Fruit fly (Drosophila melanogaster) whole organism, embryonic: ENCODE data around the gene fw.
A peak's percentile ranks its signal among the peaks of the same experiment; 100 is the strongest.

ENCODE experiments used
- B-H2 ChIP-seq: fragments of 200-800 bp; sonication (Bioruptor generic); optimal IDR thresholded peaks from 2 replicates; lab custom pipeline; 2018; ENCODE audit warnings: missing biosample characterization, mild to moderate bottlenecking, missing genetic modification characterization
- BEAF-32 ChIP-seq: fragments of 200-800 bp; sonication (Bioruptor generic); optimal IDR thresholded peaks from 3 replicates; lab custom pipeline; 2017; ENCODE audit warnings: missing biosample characterization, missing genetic modification characterization, mild to moderate bottlenecking, moderate library complexity, missing genetic modification reagents
- CG10209 ChIP-seq: fragments of 200-800 bp; sonication (Bioruptor generic); optimal IDR thresholded peaks from 3 replicates; lab custom pipeline; 2017; ENCODE audit warnings: missing biosample characterization, mild to moderate bottlenecking, missing genetic modification characterization, missing genetic modification reagents
- CG10431 ChIP-seq: fragments of 200-800 bp; sonication (Bioruptor generic); optimal IDR thresholded peaks from 3 replicates; lab custom pipeline; 2018; ENCODE audit warnings: missing biosample characterization, mild to moderate bottlenecking, missing genetic modification characterization
- CG11085 ChIP-seq: fragments of 200-800 bp; sonication (Bioruptor generic); IDR thresholded peaks from 2 replicates; pipeline ENCODE4 v1.3.6; 2022; ENCODE audit warnings: missing biosample characterization, missing genetic modification characterization
- CG11247 ChIP-seq: fragments of 200-800 bp; sonication (Bioruptor generic); IDR thresholded peaks from 2 replicates; pipeline ENCODE4 v1.3.6; 2022; ENCODE audit warnings: missing biosample characterization, missing genetic modification characterization
- CG12769 ChIP-seq: fragments of 200-800 bp; sonication (Bioruptor generic); optimal IDR thresholded peaks from 2 replicates; lab custom pipeline; 2019; ENCODE audit warnings: missing biosample characterization, mild to moderate bottlenecking, missing genetic modification characterization, moderate library complexity
- CG14441 ChIP-seq: fragments of 200-800 bp; sonication (Bioruptor generic); IDR thresholded peaks from 2 replicates; pipeline ENCODE4 v1.3.6; 2022; ENCODE audit warnings: missing biosample characterization, missing genetic modification characterization
- CG14710 ChIP-seq: fragments of 200-800 bp; sonication (Bioruptor generic); optimal IDR thresholded peaks from 3 replicates; lab custom pipeline; 2019; ENCODE audit warnings: missing biosample characterization, mild to moderate bottlenecking, missing genetic modification characterization, moderate library complexity
- CG14965 ChIP-seq: fragments of 200-800 bp; sonication (Bioruptor generic); optimal IDR thresholded peaks from 2 replicates; lab custom pipeline; 2016; ENCODE audit warnings: missing biosample characterization, missing genetic modification characterization, borderline replicate concordance
- CG15601 ChIP-seq: fragments of 200-800 bp; sonication (Bioruptor generic); optimal IDR thresholded peaks from 3 replicates; lab custom pipeline; 2019; ENCODE audit warnings: missing biosample characterization, mild to moderate bottlenecking, missing genetic modification characterization, moderate library complexity
- CG15696 ChIP-seq: fragments of 200-800 bp; sonication (Bioruptor generic); optimal IDR thresholded peaks from 2 replicates; lab custom pipeline; 2019; ENCODE audit warnings: missing biosample characterization, mild to moderate bottlenecking, missing genetic modification characterization, moderate library complexity
- CG2678 ChIP-seq: fragments of 200-800 bp; sonication (Bioruptor generic); optimal IDR thresholded peaks from 3 replicates; lab custom pipeline; 2019; ENCODE audit warnings: missing biosample characterization, mild to moderate bottlenecking, missing genetic modification characterization, moderate library complexity
- CG31224 ChIP-seq: fragments of 200-800 bp; sonication (Bioruptor generic); IDR thresholded peaks from 2 replicates; pipeline ENCODE4 v1.3.6; 2022; ENCODE audit warnings: missing biosample characterization, missing genetic modification characterization
- CG32772 ChIP-seq: fragments of 200-800 bp; sonication (Bioruptor generic); IDR thresholded peaks from 2 replicates; pipeline ENCODE4 v1.3.6; 2022; ENCODE audit warnings: missing biosample characterization, missing genetic modification characterization
- CG4404 ChIP-seq: fragments of 200-800 bp; sonication (Bioruptor generic); IDR thresholded peaks from 2 replicates; pipeline ENCODE4 v1.3.6; 2022; ENCODE audit warnings: missing biosample characterization, missing genetic modification characterization
- CG4707 ChIP-seq: fragments of 200-800 bp; sonication (Bioruptor generic); optimal IDR thresholded peaks from 2 replicates; lab custom pipeline; 2018; ENCODE audit warnings: missing biosample characterization, mild to moderate bottlenecking, missing genetic modification characterization, moderate library complexity
- CG6175 ChIP-seq: fragments of 200-800 bp; sonication (Bioruptor generic); IDR thresholded peaks from 3 replicates; pipeline ENCODE4 v1.3.6; 2022; ENCODE audit warnings: missing biosample characterization, missing genetic modification characterization
- CG6791 ChIP-seq: fragments of 200-800 bp; sonication (Bioruptor generic); IDR thresholded peaks from 3 replicates; pipeline ENCODE4 v1.3.6; 2022; ENCODE audit warnings: missing biosample characterization, missing genetic modification characterization; ENCODE audit not compliant: partially characterized antibody
- CG7745 ChIP-seq: fragments of 200-800 bp; sonication (Bioruptor generic); optimal IDR thresholded peaks from 2 replicates; lab custom pipeline; 2018; ENCODE audit warnings: missing biosample characterization, mild to moderate bottlenecking, missing genetic modification characterization, moderate library complexity
- CG7786 ChIP-seq: fragments of 200-800 bp; sonication (Bioruptor generic); optimal IDR thresholded peaks from 2 replicates; lab custom pipeline; 2016; ENCODE audit warnings: missing biosample characterization, missing genetic modification characterization
- CG7987 ChIP-seq: fragments of 200-800 bp; sonication (Bioruptor generic); optimal IDR thresholded peaks from 2 replicates; lab custom pipeline; 2018; ENCODE audit warnings: missing biosample characterization, mild to moderate bottlenecking, missing genetic modification characterization, moderate library complexity
- CG8924 ChIP-seq: fragments of 200-800 bp; optimal IDR thresholded peaks from 3 replicates; lab custom pipeline; 2019; ENCODE audit warnings: missing biosample characterization, mild to moderate bottlenecking, missing genetic modification characterization, moderate library complexity
- CG9797 ChIP-seq: fragments of 200-800 bp; sonication (Bioruptor generic); optimal IDR thresholded peaks from 3 replicates; lab custom pipeline; 2018; ENCODE audit warnings: missing biosample characterization, mild to moderate bottlenecking, missing genetic modification characterization
- CG9932 ChIP-seq: fragments of 200-800 bp; sonication (Bioruptor generic); IDR thresholded peaks from 2 replicates; pipeline ENCODE4 v1.3.6; 2022; ENCODE audit warnings: missing biosample characterization, missing genetic modification characterization
- Doc3 ChIP-seq: fragments of 200-800 bp; sonication (Bioruptor generic); IDR thresholded peaks from 3 replicates; pipeline ENCODE4 v1.3.6; 2022; ENCODE audit warnings: missing biosample characterization, missing genetic modification characterization; ENCODE audit not compliant: partially characterized antibody
- ERR ChIP-seq: fragments of 200-800 bp; sonication (Bioruptor generic); optimal IDR thresholded peaks from 2 replicates; lab custom pipeline; 2016; ENCODE audit warnings: missing biosample characterization, missing genetic modification characterization
- Hr3 ChIP-seq: fragments of 200-800 bp; sonication (Bioruptor generic); optimal IDR thresholded peaks from 3 replicates; lab custom pipeline; 2016; ENCODE audit warnings: missing biosample characterization, missing genetic modification characterization
- Jarid2 ChIP-seq: fragments of 200-800 bp; sonication (Bioruptor generic); optimal IDR thresholded peaks from 3 replicates; lab custom pipeline; 2017; ENCODE audit warnings: mild to moderate bottlenecking, missing biosample characterization, missing genetic modification reagents, missing genetic modification characterization
- NK7.1 ChIP-seq: fragments of 200-800 bp; sonication (Bioruptor generic); optimal IDR thresholded peaks from 3 replicates; lab custom pipeline; 2016; ENCODE audit warnings: missing biosample characterization, missing genetic modification characterization
- Nf-YB ChIP-seq: fragments of 200-800 bp; sonication (Bioruptor generic); optimal IDR thresholded peaks from 3 replicates; lab custom pipeline; 2019; ENCODE audit warnings: missing biosample characterization, mild to moderate bottlenecking, missing genetic modification characterization, moderate library complexity
- Six4 ChIP-seq: fragments of 200-800 bp; sonication (Bioruptor generic); optimal IDR thresholded peaks from 2 replicates; lab custom pipeline; 2016; ENCODE audit warnings: missing biosample characterization, missing genetic modification characterization
- Spps ChIP-seq: fragments of 200-800 bp; sonication (Bioruptor generic); optimal IDR thresholded peaks from 2 replicates; lab custom pipeline; 2018; ENCODE audit warnings: missing biosample characterization, mild to moderate bottlenecking, missing genetic modification characterization
- Stat92E ChIP-seq, 3 experiments: fragments of >200 bp in 2 of 3; fragments of 200-800 bp in 1 of 3; sonication (Bioruptor generic) in 1 of 3; optimal IDR thresholded peaks; 2 replicates each; lab custom pipeline; 2017 to 2019; ENCODE audit warnings: missing biosample characterization in 3 of 3, missing genetic modification characterization in 3 of 3, mild to moderate bottlenecking in 1 of 3, moderate library complexity in 1 of 3
- az2 ChIP-seq: fragments of 200-800 bp; sonication (Bioruptor generic); optimal IDR thresholded peaks from 3 replicates; lab custom pipeline; 2016; ENCODE audit warnings: missing biosample characterization, missing genetic modification characterization
- cwo ChIP-seq: fragments of 200-800 bp; sonication (Bioruptor generic); optimal IDR thresholded peaks from 3 replicates; lab custom pipeline; 2017; ENCODE audit warnings: missing biosample characterization, missing genetic modification characterization, mild to moderate bottlenecking, moderate library complexity, missing genetic modification reagents
- da ChIP-seq: fragments of 200-800 bp; sonication (Bioruptor generic); optimal IDR thresholded peaks from 2 replicates; lab custom pipeline; 2016; ENCODE audit warnings: missing biosample characterization, missing genetic modification characterization
- dmrt11E ChIP-seq: fragments of 200-800 bp; sonication (Bioruptor generic); optimal IDR thresholded peaks from 3 replicates; lab custom pipeline; 2018; ENCODE audit warnings: missing biosample characterization, mild to moderate bottlenecking, missing genetic modification characterization, moderate library complexity
- eyg ChIP-seq: fragments of 200-800 bp; sonication (Bioruptor generic); optimal IDR thresholded peaks from 3 replicates; lab custom pipeline; 2016; ENCODE audit warnings: missing biosample characterization, missing genetic modification characterization
- fd102C ChIP-seq: fragments of 200-800 bp; sonication (Bioruptor generic); optimal IDR thresholded peaks from 2 replicates; lab custom pipeline; 2018; ENCODE audit warnings: missing biosample characterization, mild to moderate bottlenecking, missing genetic modification characterization, moderate library complexity
- fru ChIP-seq: fragments of >200 bp; optimal IDR thresholded peaks from 2 replicates; lab custom pipeline; 2017
- knrl ChIP-seq: fragments of 200-800 bp; sonication (Bioruptor generic); IDR thresholded peaks from 3 replicates; pipeline ENCODE4 v1.3.6; 2022; ENCODE audit warnings: missing biosample characterization, missing genetic modification characterization; ENCODE audit not compliant: partially characterized antibody
- lbe ChIP-seq: fragments of 200-800 bp; sonication (Bioruptor generic); optimal IDR thresholded peaks from 2 replicates; lab custom pipeline; 2016; ENCODE audit warnings: missing biosample characterization, mild to moderate bottlenecking, missing genetic modification characterization
- nerfin-1 ChIP-seq: fragments of 200-800 bp; sonication (Bioruptor generic); optimal IDR thresholded peaks from 3 replicates; lab custom pipeline; 2019; ENCODE audit warnings: missing biosample characterization, mild to moderate bottlenecking, missing genetic modification characterization, moderate library complexity
- psq ChIP-seq: fragments of 200-800 bp; sonication (Bioruptor generic); optimal IDR thresholded peaks from 2 replicates; lab custom pipeline; 2017; ENCODE audit warnings: missing biosample characterization, missing genetic modification characterization
- salm ChIP-seq: fragments of 200-800 bp; sonication (Bioruptor generic); optimal IDR thresholded peaks from 2 replicates; lab custom pipeline; 2018; ENCODE audit warnings: missing biosample characterization, mild to moderate bottlenecking, missing genetic modification characterization
- sens ChIP-seq: fragments of 200-800 bp; sonication (Bioruptor generic); peaks from one replicate; lab custom pipeline; 2016; ENCODE audit warnings: missing biosample characterization, missing genetic modification characterization
- shn ChIP-seq: fragments of 200-800 bp; sonication (Bioruptor generic); optimal IDR thresholded peaks from 3 replicates; lab custom pipeline; 2016; ENCODE audit warnings: missing biosample characterization, missing genetic modification characterization
- twi ChIP-seq: fragments of 200-800 bp; optimal IDR thresholded peaks from 2 replicates; lab custom pipeline; 2019; ENCODE audit warnings: missing biosample characterization, mild to moderate bottlenecking, missing genetic modification characterization, moderate library complexity
- vfl ChIP-seq: fragments of 200-800 bp; sonication (Bioruptor generic); optimal IDR thresholded peaks from 2 replicates; lab custom pipeline; 2016; ENCODE audit warnings: missing biosample characterization, missing genetic modification characterization
- zen ChIP-seq: fragments of 200-800 bp; sonication (Bioruptor generic); optimal IDR thresholded peaks from 3 replicates; lab custom pipeline; 2018; ENCODE audit warnings: missing biosample characterization, mild to moderate bottlenecking, missing genetic modification characterization, moderate library complexity

The fw gene

dm6 chrX:12004395-12004768 lies 668 bp upstream of the fw start (continued):
- TF ChIP-seq lbe (GFP tag; lab: Kevin White, UChicago) (no peak), Doc3 (GFP tag; lab: Robert Waterston, UW) (no peak), CG15696 (no peak), ERR (GFP tag; lab: Kevin White, UChicago) (no peak), CG4707 (GFP tag; lab: Kevin White, UChicago) (no peak), knrl (GFP tag; lab: Robert Waterston, UW) (no peak), dmrt11E (tag; lab: Kevin White, UChicago) (no peak), CG8924 (tag; lab: Kevin White, UChicago) (peak; percentile 26), CG14710 (tag; lab: Kevin White, UChicago) (no peak), zen (tag; lab: Kevin White, UChicago) (no peak), B-H2 (GFP tag; lab: Kevin White, UChicago) (no peak), Stat92E (GFP tag; optimal IDR thresholded peaks at IDR 0.05; lab: Kevin White, UChicago) (no peak), CG11085 (GFP tag; lab: Robert Waterston, UW) (no peak), CG14965 (GFP tag; lab: Kevin White, UChicago) (no peak), CG9797 (GFP tag; lab: Kevin White, UChicago) (no peak), CG11247 (GFP tag; lab: Robert Waterston, UW) (no peak), salm (tag; lab: Kevin White, UChicago) (no peak), fru (lab: Kevin White, UChicago) (no peak), psq (GFP tag; lab: Kevin White, UChicago) (no peak), CG6791 (GFP tag; lab: Robert Waterston, UW) (no peak), az2 (no peak), Nf-YB (GFP tag; lab: Kevin White, UChicago) (no peak), CG12769 (tag; lab: Kevin White, UChicago) (no peak), Hr3 (GFP tag; lab: Kevin White, UChicago) (no peak), CG10431 (GFP tag; lab: Kevin White, UChicago) (no peak), CG32772 (no peak), CG15601 (tag; lab: Kevin White, UChicago) (no peak), shn (GFP tag; lab: Kevin White, UChicago) (no peak), CG14441 (GFP tag; lab: Robert Waterston, UW) (0 out of 2 replicates have a peak, but pooled peaks have one; percentile 3), CG7987 (GFP tag; lab: Kevin White, UChicago) (no peak), CG6175 (GFP tag; lab: Robert Waterston, UW) (no peak), sens (GFP tag; lab: Kevin White, UChicago) (no peak), CG2678 (tag; lab: Kevin White, UChicago) (peak; percentile 61), nerfin-1 (tag; lab: Kevin White, UChicago) (no peak), Spps (tag; lab: Kevin White, UChicago) (no peak), NK7.1 (GFP tag; lab: Kevin White, UChicago) (no peak), fd102C (GFP tag; lab: Kevin White, UChicago) (no peak), vfl (no peak), CG4404 (no peak), CG10209 (GFP tag; lab: Kevin White, UChicago) (peak; percentile 36), cwo (GFP tag; lab: Kevin White, UChicago) (no peak), CG31224 (GFP tag; lab: Robert Waterston, UW) (no peak), CG7786 (no peak), da (GFP tag; lab: Kevin White, UChicago) (no peak), CG7745 (no peak), twi (tag; lab: Kevin White, UChicago) (no peak), Jarid2 (GFP tag; lab: Kevin White, UChicago) (no peak), CG9932 (GFP tag; lab: Robert Waterston, UW) (no peak), BEAF-32 (GFP tag; lab: Kevin White, UChicago) (no peak), Six4 (GFP tag; lab: Kevin White, UChicago) (no peak), eyg (GFP tag; lab: Kevin White, UChicago) (no peak)
